Worm (Caenorhabditis elegans): ENCODE results near the gene Y116A8B.4.

The Y116A8B.4 gene

ce11 chrIV:17263714-17264113 lies 40.1 kb downstream of the Y116A8B.4 start:
- no peak for TF ChIP-seq flt-1 (GFP tag; IDR thresholded peaks at IDR 0.05)
- TF ChIP-seq tab-1 (GFP tag; IDR thresholded peaks at IDR 0.05), result no peak
- TF ChIP-seq ref-1 (GFP tag; conservative IDR thresholded peaks at IDR 0.05), result no peak
- TF ChIP-seq cog-1 (tag; optimal IDR thresholded peaks at IDR 0.05), result no peak
- TF ChIP-seq ztf-29 (GFP tag; IDR thresholded peaks at IDR 0.05), result no peak
- no peak for TF ChIP-seq T22C8.4 (GFP tag; IDR thresholded peaks at IDR 0.05)
- TF ChIP-seq med-1 (GFP tag; optimal IDR thresholded peaks at IDR 0.05; ENCODE audit: insufficient read depth), result no peak

ce11 chrIV:17264714-17265113 lies 41.1 kb downstream of the Y116A8B.4 start, which contains the start of gene F26D10.13:
TSS of gene F26D10.13 (minus strand) at chrIV:17264814.
- TF ChIP-seq ref-1 (GFP tag; conservative IDR thresholded peaks at IDR 0.05), result no peak
- TF ChIP-seq tab-1 (GFP tag; IDR thresholded peaks at IDR 0.05), result no peak
- no peak for TF ChIP-seq klf-2 (GFP tag; conservative IDR thresholded peaks at IDR 0.05)
- TF ChIP-seq ztf-23 (GFP tag; IDR thresholded peaks at IDR 0.05), result no peak
- no peak for TF ChIP-seq T22C8.4 (GFP tag; IDR thresholded peaks at IDR 0.05)
- TF ChIP-seq ztf-29 (GFP tag; IDR thresholded peaks at IDR 0.05), result no peak
- TF ChIP-seq cog-1 (tag; optimal IDR thresholded peaks at IDR 0.05), result no peak
- TF ChIP-seq med-1 (GFP tag; optimal IDR thresholded peaks at IDR 0.05; ENCODE audit: insufficient read depth), result no peak
- no peak for TF ChIP-seq flt-1 (GFP tag; IDR thresholded peaks at IDR 0.05)

DNA sequence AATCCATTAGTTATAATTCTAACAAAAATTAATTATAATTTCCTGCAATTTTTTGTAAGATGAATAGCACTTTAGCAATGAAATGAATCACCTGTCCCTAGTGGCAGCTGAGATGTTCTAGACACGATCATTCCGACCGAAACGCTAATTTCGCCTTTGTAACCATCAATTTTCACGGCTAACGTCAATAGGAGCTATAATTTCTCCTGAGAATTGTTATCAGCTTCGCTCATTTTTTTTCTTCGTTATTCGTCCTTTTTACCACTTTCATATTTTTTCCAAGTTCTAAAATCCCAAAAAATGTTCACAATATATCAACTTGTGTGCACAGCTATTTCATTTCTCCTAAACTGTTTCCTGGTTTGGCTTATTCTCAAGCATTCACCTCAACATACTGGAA lies 41.7 kb downstream of the Y116A8B.4 start, which contains the start of gene str-187:
Gene str-187 (plus strand): TSS at position 301 of the 400 bp plus-strand sequence.
- TF ChIP-seq ztf-29 (GFP tag; IDR thresholded peaks at IDR 0.05) (no peak), klf-2 (GFP tag; conservative IDR thresholded peaks at IDR 0.05) (no peak), ztf-23 (GFP tag; IDR thresholded peaks at IDR 0.05) (no peak), cog-1 (tag; optimal IDR thresholded peaks at IDR 0.05) (no peak), T22C8.4 (GFP tag; IDR thresholded peaks at IDR 0.05) (no peak), flt-1 (GFP tag; IDR thresholded peaks at IDR 0.05) (no peak)

- TF ChIP-seq med-1 (GFP tag; optimal IDR thresholded peaks at IDR 0.05; ENCODE audit: insufficient read depth), result no peak
- TF ChIP-seq flt-1 (GFP tag; IDR thresholded peaks at IDR 0.05), result no peak
- no peak for TF ChIP-seq klf-2 (GFP tag; conservative IDR thresholded peaks at IDR 0.05)
- TF ChIP-seq ztf-23 (GFP tag; IDR thresholded peaks at IDR 0.05), result no peak
- TF ChIP-seq ref-1 (GFP tag; conservative IDR thresholded peaks at IDR 0.05), result no peak
- no peak for TF ChIP-seq tab-1 (GFP tag; IDR thresholded peaks at IDR 0.05)
- no peak for TF ChIP-seq cog-1 (tag; optimal IDR thresholded peaks at IDR 0.05)
- TF ChIP-seq T22C8.4 (GFP tag; IDR thresholded peaks at IDR 0.05), result no peak
- TF ChIP-seq ztf-29 (GFP tag; IDR thresholded peaks at IDR 0.05), result no peak
These were observed 42.1 kb downstream of the Y116A8B.4 start for ce11 chrIV:17265716-17266115.

- TF ChIP-seq tab-1 (GFP tag; IDR thresholded peaks at IDR 0.05), result no peak
- no peak for TF ChIP-seq klf-2 (GFP tag; conservative IDR thresholded peaks at IDR 0.05)
- TF ChIP-seq flt-1 (GFP tag; IDR thresholded peaks at IDR 0.05), result no peak
- no peak for TF ChIP-seq cog-1 (tag; optimal IDR thresholded peaks at IDR 0.05)
- TF ChIP-seq ref-1 (GFP tag; conservative IDR thresholded peaks at IDR 0.05), result no peak
- TF ChIP-seq ztf-23 (GFP tag; IDR thresholded peaks at IDR 0.05), result no peak
- no peak for TF ChIP-seq T22C8.4 (GFP tag; IDR thresholded peaks at IDR 0.05)
- TF ChIP-seq med-1 (GFP tag; optimal IDR thresholded peaks at IDR 0.05; ENCODE audit: insufficient read depth), result no peak
- no peak for TF ChIP-seq ztf-29 (GFP tag; IDR thresholded peaks at IDR 0.05)
These were observed 43.8 kb downstream of the Y116A8B.4 start for ce11 chrIV:17267304-17267891.

DNA sequence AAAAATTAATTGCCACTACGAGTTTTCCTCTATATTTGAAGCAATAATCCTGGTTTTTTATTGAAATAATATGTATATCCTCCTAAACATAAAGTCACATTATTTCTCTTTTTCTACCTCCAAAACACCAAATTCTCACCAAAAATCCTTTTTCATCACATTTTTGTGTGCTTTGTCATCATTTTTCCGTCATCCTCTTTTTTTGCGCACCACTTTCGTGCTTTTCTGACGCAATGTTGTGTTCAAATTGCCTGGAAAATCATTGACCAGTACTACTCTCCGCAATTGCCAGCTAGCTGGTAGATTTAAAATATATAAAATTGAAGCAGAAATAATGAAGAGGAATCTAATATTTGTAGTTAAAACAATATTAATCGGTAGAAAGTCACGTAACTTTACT lies 44.5 kb downstream of the Y116A8B.4 start:
- no peak for TF ChIP-seq ztf-29 (GFP tag; IDR thresholded peaks at IDR 0.05)
- TF ChIP-seq klf-2 (GFP tag; conservative IDR thresholded peaks at IDR 0.05), result no peak
- no peak for TF ChIP-seq med-1 (GFP tag; optimal IDR thresholded peaks at IDR 0.05; ENCODE audit: insufficient read depth)
- TF ChIP-seq flt-1 (GFP tag; IDR thresholded peaks at IDR 0.05), result no peak
- TF ChIP-seq cog-1 (tag; optimal IDR thresholded peaks at IDR 0.05), result no peak
- TF ChIP-seq ref-1 (GFP tag; conservative IDR thresholded peaks at IDR 0.05), result no peak
- no peak for TF ChIP-seq T22C8.4 (GFP tag; IDR thresholded peaks at IDR 0.05)
- TF ChIP-seq tab-1 (GFP tag; IDR thresholded peaks at IDR 0.05), result no peak
- no peak for TF ChIP-seq ztf-23 (GFP tag; IDR thresholded peaks at IDR 0.05)

ce11 chrIV:17268628-17269027 lies 45.1 kb downstream of the Y116A8B.4 start:
- TF ChIP-seq ztf-23 (GFP tag; IDR thresholded peaks at IDR 0.05), result 0 out of 2 replicates have a peak, but pooled peaks have one; percentile 61
- TF ChIP-seq klf-2 (GFP tag; conservative IDR thresholded peaks at IDR 0.05), result no peak
- peak; percentile 51 for TF ChIP-seq cog-1 (tag; optimal IDR thresholded peaks at IDR 0.05)

- TF ChIP-seq tab-1 (GFP tag; IDR thresholded peaks at IDR 0.05) (no peak), med-1 (GFP tag; optimal IDR thresholded peaks at IDR 0.05; ENCODE audit: insufficient read depth) (no peak), flt-1 (GFP tag; IDR thresholded peaks at IDR 0.05) (no peak), cog-1 (tag; optimal IDR thresholded peaks at IDR 0.05) (no peak), ztf-23 (GFP tag; IDR thresholded peaks at IDR 0.05) (no peak), ztf-29 (GFP tag; IDR thresholded peaks at IDR 0.05) (no peak), T22C8.4 (GFP tag; IDR thresholded peaks at IDR 0.05) (no peak), ref-1 (GFP tag; conservative IDR thresholded peaks at IDR 0.05) (no peak), klf-2 (GFP tag; conservative IDR thresholded peaks at IDR 0.05) (no peak)
These were observed 45.5 kb downstream of the Y116A8B.4 start, which contains the start of gene atgp-1 for ce11 chrIV:17269042-17269441. TSS of gene atgp-1 (plus strand) at chrIV:17269342.

ce11 chrIV:17269702-17270101 lies 46.1 kb downstream of the Y116A8B.4 start:
- no peak for TF ChIP-seq flt-1 (GFP tag; IDR thresholded peaks at IDR 0.05)
- no peak for TF ChIP-seq ref-1 (GFP tag; conservative IDR thresholded peaks at IDR 0.05)
- no peak for TF ChIP-seq ztf-23 (GFP tag; IDR thresholded peaks at IDR 0.05)
- TF ChIP-seq cog-1 (tag; optimal IDR thresholded peaks at IDR 0.05), result peak; percentile 22
- no peak for TF ChIP-seq med-1 (GFP tag; optimal IDR thresholded peaks at IDR 0.05; ENCODE audit: insufficient read depth)

DNA sequence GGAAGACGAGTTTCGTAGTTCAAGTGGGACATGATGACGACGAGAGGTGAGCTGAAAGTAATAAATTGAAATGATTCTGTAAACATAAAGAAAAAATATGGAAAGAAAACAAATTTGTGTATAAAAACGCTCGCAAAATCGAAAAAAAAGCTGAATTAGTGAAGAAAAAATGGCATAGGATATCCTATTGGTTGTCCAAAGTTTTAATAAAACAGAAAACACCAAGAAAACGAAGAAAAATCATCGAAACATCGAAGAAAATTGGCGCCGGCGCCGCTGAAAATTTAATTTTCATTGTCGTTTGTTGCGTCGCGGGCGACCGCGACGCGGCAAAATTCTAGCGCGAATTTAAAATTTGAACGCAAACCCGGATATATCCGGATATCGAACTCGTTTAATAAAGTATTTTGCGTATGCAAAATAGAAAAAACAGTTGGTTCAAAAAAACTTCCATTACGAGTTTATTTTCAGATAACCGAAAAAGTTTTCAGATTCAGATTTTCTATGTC lies 50.1 kb downstream of the Y116A8B.4 start, which contains the start of gene gln-5:
Gene gln-5 (minus strand): TSS at position 51 of the 509 bp plus-strand sequence.
- TF ChIP-seq T22C8.4 (GFP tag; IDR thresholded peaks at IDR 0.05) (no peak), ref-1 (GFP tag; conservative IDR thresholded peaks at IDR 0.05) (no peak), flt-1 (GFP tag; IDR thresholded peaks at IDR 0.05) (no peak), ztf-23 (GFP tag; IDR thresholded peaks at IDR 0.05) (no peak), cog-1 (tag; optimal IDR thresholded peaks at IDR 0.05) (no peak), klf-2 (GFP tag; conservative IDR thresholded peaks at IDR 0.05) (no peak), tab-1 (GFP tag; IDR thresholded peaks at IDR 0.05) (no peak), med-1 (GFP tag; optimal IDR thresholded peaks at IDR 0.05; ENCODE audit: insufficient read depth) (no peak), ztf-29 (GFP tag; IDR thresholded peaks at IDR 0.05) (no peak)

Measured in whole organism, midembryonic.